Worm (Caenorhabditis elegans) whole organism, L3 larva: ENCODE results near the gene somi-1.

Source experiments
- R02D3.7 ChIP-seq: fragments of 150-350 bp; optimal IDR thresholded peaks from 2 replicates; lab custom pipeline; 2014; ENCODE audit warnings: missing biosample characterization, missing genetic modification characterization
- ZK546.5 ChIP-seq: sonication (generic microtip); optimal IDR thresholded peaks from 2 replicates; lab custom pipeline; 2017; ENCODE audit warnings: missing biosample characterization, missing genetic modification characterization
- aly-2 ChIP-seq: fragments of 150-350 bp; optimal IDR thresholded peaks from 2 replicates; lab custom pipeline; 2014; ENCODE audit warnings: missing biosample characterization, missing genetic modification characterization
- ceh-16 ChIP-seq: sonication (generic microtip); optimal IDR thresholded peaks from 2 replicates; lab custom pipeline; 2017; ENCODE audit warnings: missing biosample characterization, missing genetic modification characterization
- ceh-28 ChIP-seq: fragments of 150-350 bp; optimal IDR thresholded peaks from 2 replicates; lab custom pipeline; 2014; ENCODE audit warnings: missing biosample characterization, missing genetic modification reagents, missing genetic modification characterization
- ceh-82 ChIP-seq: fragments of 150-350 bp; optimal IDR thresholded peaks from 2 replicates; lab custom pipeline; 2014; ENCODE audit warnings: missing biosample characterization, missing genetic modification characterization
- ceh-9 ChIP-seq: sonication (generic microtip); optimal IDR thresholded peaks from 2 replicates; lab custom pipeline; 2018; ENCODE audit warnings: missing biosample characterization, missing genetic modification characterization
- egl-27 ChIP-seq: sonication (generic microtip); optimal IDR thresholded peaks from 4 replicates; lab custom pipeline; 2017; ENCODE audit warnings: missing biosample characterization, missing genetic modification reagents, missing genetic modification characterization
- egl-5 ChIP-seq: fragments of 150-350 bp; optimal IDR thresholded peaks from 2 replicates; lab custom pipeline; 2017; ENCODE audit warnings: missing biosample characterization, missing genetic modification reagents, missing genetic modification characterization, inconsistent platforms
- elt-3 ChIP-seq, 3 experiments: fragments of 150-350 bp in 1 of 3; sonication (generic microtip) in 2 of 3; optimal IDR thresholded peaks; 2 replicates in 2 of 3; 4 replicates in 1 of 3; lab custom pipeline; 2014 to 2017; ENCODE audit warnings: missing biosample characterization in 3 of 3, missing genetic modification characterization in 3 of 3
- fkh-10 ChIP-seq: sonication (generic microtip); optimal IDR thresholded peaks from 2 replicates; lab custom pipeline; 2017; ENCODE audit warnings: missing biosample characterization, missing genetic modification reagents, missing genetic modification characterization
- fkh-2 ChIP-seq: fragments of 150-350 bp; optimal IDR thresholded peaks from 2 replicates; lab custom pipeline; 2014; ENCODE audit warnings: missing biosample characterization, missing genetic modification reagents, missing genetic modification characterization
- hmg-11 ChIP-seq: sonication (generic microtip); optimal IDR thresholded peaks from 2 replicates; lab custom pipeline; 2016; ENCODE audit warnings: missing genetic modification characterization, missing compliant biosample characterization
- jun-1 ChIP-seq: fragments of 150-350 bp; optimal IDR thresholded peaks from 2 replicates; lab custom pipeline; 2014; ENCODE audit warnings: missing biosample characterization, missing genetic modification reagents, missing genetic modification characterization
- lin-15B ChIP-seq: fragments of 150-350 bp; optimal IDR thresholded peaks from 2 replicates; lab custom pipeline; 2014; ENCODE audit warnings: missing biosample characterization, missing genetic modification characterization
- lsy-12 ChIP-seq: sonication (generic microtip); optimal IDR thresholded peaks from 2 replicates; lab custom pipeline; 2016; ENCODE audit warnings: mild to moderate bottlenecking, missing genetic modification characterization, missing compliant biosample characterization
- mml-1 ChIP-seq: fragments of 150-350 bp; sonication (generic microtip); optimal IDR thresholded peaks from 3 replicates; lab custom pipeline; 2014; ENCODE audit warnings: missing biosample characterization, missing genetic modification characterization
- nhr-12 ChIP-seq: fragments of 150-350 bp; optimal IDR thresholded peaks from 2 replicates; lab custom pipeline; 2014; ENCODE audit warnings: missing biosample characterization, missing genetic modification characterization
- nhr-23 ChIP-seq: fragments of 150-350 bp; optimal IDR thresholded peaks from 2 replicates; lab custom pipeline; 2014; ENCODE audit warnings: missing biosample characterization, missing genetic modification reagents, missing genetic modification characterization
- nhr-237 ChIP-seq: fragments of 150-350 bp; optimal IDR thresholded peaks from 2 replicates; lab custom pipeline; 2014; ENCODE audit warnings: missing biosample characterization, missing genetic modification characterization
- nhr-67 ChIP-seq: fragments of 150-350 bp; optimal IDR thresholded peaks from 2 replicates; lab custom pipeline; 2014; ENCODE audit warnings: missing biosample characterization, missing genetic modification characterization
- nhr-76 ChIP-seq: fragments of 150-350 bp; sonication (generic microtip); optimal IDR thresholded peaks from 5 replicates; lab custom pipeline; 2014; ENCODE audit warnings: missing biosample characterization, missing genetic modification characterization
- nhr-77 ChIP-seq: fragments of 150-350 bp; optimal IDR thresholded peaks from 2 replicates; lab custom pipeline; 2014; ENCODE audit warnings: missing biosample characterization, missing genetic modification characterization
- pha-4 ChIP-seq: fragments of 150-350 bp; optimal IDR thresholded peaks from 2 replicates; lab custom pipeline; 2014; ENCODE audit warnings: missing biosample characterization, missing genetic modification reagents, missing genetic modification characterization
- pqm-1 ChIP-seq: fragments of 150-350 bp; optimal IDR thresholded peaks from 2 replicates; lab custom pipeline; 2017; ENCODE audit warnings: missing biosample characterization, missing genetic modification characterization, inconsistent platforms
- skn-1 ChIP-seq: fragments of 150-350 bp; optimal IDR thresholded peaks from 2 replicates; lab custom pipeline; 2014; ENCODE audit warnings: missing biosample characterization, missing genetic modification characterization
- tbx-2 ChIP-seq: sonication (generic microtip); optimal IDR thresholded peaks from 2 replicates; lab custom pipeline; 2016; ENCODE audit warnings: mild to moderate bottlenecking, missing genetic modification characterization, missing compliant biosample characterization
- unc-39 ChIP-seq: sonication (generic microtip); optimal IDR thresholded peaks from 4 replicates; lab custom pipeline; 2017; ENCODE audit warnings: missing biosample characterization, missing genetic modification characterization
- zag-1 ChIP-seq: fragments of 150-350 bp; optimal IDR thresholded peaks from 2 replicates; lab custom pipeline; 2014; ENCODE audit warnings: missing biosample characterization, missing genetic modification characterization
- ztf-4 ChIP-seq: fragments of 150-350 bp; optimal IDR thresholded peaks from 2 replicates; lab custom pipeline; 2014; ENCODE audit warnings: missing biosample characterization, missing genetic modification characterization

somi-1 gene

ce11 chrV:13350302-13350701 lies 40.9 kb downstream of the somi-1 start:
- TF ChIP-seq R02D3.7 (tag; lab: Kevin White, UChicago): no peak
- TF ChIP-seq fkh-10: peak; percentile 80
- TF ChIP-seq, all 47 proteins: peak for 1

ce11 chrV:13345867-13346328 lies 45.3 kb downstream of the somi-1 start, which contains the start of gene twk-43:
TSS of gene twk-43 (plus strand) at chrV:13346278.
- TF ChIP-seq mml-1 (no peak), egl-5 (peak; percentile 68)

- TF ChIP-seq ceh-9 (tag; lab: Kevin White, UChicago) (no peak), pha-4 (tag; lab: Kevin White, UChicago) (no peak), fkh-10 (no peak), ceh-28 (tag; lab: Kevin White, UChicago) (no peak), R02D3.7 (tag; lab: Kevin White, UChicago) (no peak), tbx-2 (tag; lab: Kevin White, UChicago) (no peak), egl-27 (tag; lab: Kevin White, UChicago) (no peak), jun-1 (no peak), lin-15B (no peak), elt-3 (tag; optimal IDR thresholded peaks at IDR 0.05; lab: Kevin White, UChicago) (no peak), lsy-12 (no peak), pqm-1 (tag; lab: Kevin White, UChicago) (no peak), nhr-237 (tag; lab: Kevin White, UChicago) (no peak), egl-5 (no peak), nhr-76 (tag; lab: Kevin White, UChicago) (no peak), ZK546.5 (tag; lab: Kevin White, UChicago) (no peak), ceh-82 (tag; lab: Kevin White, UChicago) (no peak)
These were observed 49.0 kb downstream of the somi-1 start for ce11 chrV:13342235-13342634.

- TF ChIP-seq aly-2 (tag; lab: Kevin White, UChicago) (no peak), egl-5 (no peak), lsy-12 (no peak), lin-15B (no peak), nhr-77 (tag; lab: Kevin White, UChicago) (no peak), nhr-12 (tag; lab: Kevin White, UChicago) (no peak), R02D3.7 (tag; lab: Kevin White, UChicago) (no peak), skn-1 (tag; lab: Kevin White, UChicago) (no peak), fkh-2 (tag; lab: Kevin White, UChicago) (no peak), nhr-67 (tag; lab: Kevin White, UChicago) (no peak), hmg-11 (tag; lab: Kevin White, UChicago) (no peak), ZK546.5 (tag; lab: Kevin White, UChicago) (no peak)
These were observed 51.4 kb downstream of the somi-1 start, which contains the start of the genes str-4 and lgc-48 for ce11 chrV:13339633-13340290. TSS of gene str-4 (minus strand) at chrV:13339733. TSS of gene lgc-48 (plus strand) at chrV:13340240.

- TF ChIP-seq ztf-4 (tag; lab: Kevin White, UChicago) (no peak), mml-1 (no peak), ceh-82 (tag; lab: Kevin White, UChicago) (no peak), pqm-1 (tag; lab: Kevin White, UChicago) (no peak), ceh-9 (tag; lab: Kevin White, UChicago) (no peak), nhr-23 (no peak), lin-15B (no peak), aly-2 (tag; lab: Kevin White, UChicago) (no peak), tbx-2 (tag; lab: Kevin White, UChicago) (no peak), nhr-67 (tag; lab: Kevin White, UChicago) (no peak), jun-1 (no peak), ceh-16 (tag; lab: Kevin White, UChicago) (no peak), unc-39 (tag; lab: Kevin White, UChicago) (no peak), zag-1 (tag; lab: Kevin White, UChicago) (no peak), fkh-2 (tag; lab: Kevin White, UChicago) (no peak)
These were observed 53.2 kb downstream of the somi-1 start for ce11 chrV:13338037-13338436.
